Fruit fly (Drosophila melanogaster) whole organism, embryonic: Measurements from ENCODE around the gene Pdhb.

Source experiments
- CG11456 ChIP-seq: fragments of 200-800 bp; sonication (Bioruptor generic); IDR thresholded peaks from 3 replicates; pipeline ENCODE4 v1.3.6; 2022; ENCODE audit warnings: missing biosample characterization, missing genetic modification characterization
- CG11696 ChIP-seq: fragments of 200-800 bp; sonication (Bioruptor generic); IDR thresholded peaks from 2 replicates; pipeline ENCODE4 v1.3.6; 2022; ENCODE audit warnings: missing biosample characterization, missing genetic modification characterization
- CG12219 ChIP-seq: fragments of 200-800 bp; sonication (Bioruptor generic); optimal IDR thresholded peaks from 3 replicates; lab custom pipeline; 2018; ENCODE audit warnings: missing biosample characterization, mild to moderate bottlenecking, missing genetic modification characterization
- CG12769 ChIP-seq: fragments of 200-800 bp; sonication (Bioruptor generic); optimal IDR thresholded peaks from 2 replicates; lab custom pipeline; 2019; ENCODE audit warnings: missing biosample characterization, mild to moderate bottlenecking, missing genetic modification characterization, moderate library complexity
- CG13624 ChIP-seq: fragments of 200-800 bp; sonication (Bioruptor generic); optimal IDR thresholded peaks from 2 replicates; lab custom pipeline; 2016; ENCODE audit warnings: missing biosample characterization, missing genetic modification characterization
- CG14965 ChIP-seq: fragments of 200-800 bp; sonication (Bioruptor generic); optimal IDR thresholded peaks from 2 replicates; lab custom pipeline; 2016; ENCODE audit warnings: missing biosample characterization, missing genetic modification characterization, borderline replicate concordance
- CG2202 ChIP-seq: fragments of 200-800 bp; sonication (Bioruptor generic); optimal IDR thresholded peaks from 2 replicates; lab custom pipeline; 2018; ENCODE audit warnings: missing biosample characterization, mild to moderate bottlenecking, missing genetic modification characterization
- CG2712 ChIP-seq: fragments of 200-800 bp; optimal IDR thresholded peaks from 3 replicates; lab custom pipeline; 2019; ENCODE audit warnings: missing biosample characterization, mild to moderate bottlenecking, missing genetic modification characterization, moderate library complexity
- CG32772 ChIP-seq: fragments of 200-800 bp; sonication (Bioruptor generic); IDR thresholded peaks from 2 replicates; pipeline ENCODE4 v1.3.6; 2022; ENCODE audit warnings: missing biosample characterization, missing genetic modification characterization
- CG3726 ChIP-seq: fragments of 200-800 bp; sonication (Bioruptor generic); IDR thresholded peaks from 3 replicates; pipeline ENCODE4, ENCODE4 v1.3.6; 2022; ENCODE audit warnings: missing biosample characterization, missing genetic modification characterization
- CG3838 ChIP-seq: fragments of 200-800 bp; sonication (Bioruptor generic); optimal IDR thresholded peaks from 3 replicates; lab custom pipeline; 2016; ENCODE audit warnings: missing biosample characterization, missing genetic modification characterization
- CG42726 ChIP-seq: fragments of 200-800 bp; sonication (Bioruptor generic); IDR thresholded peaks from 2 replicates; pipeline ENCODE4 v1.3.6; 2022; ENCODE audit warnings: missing biosample characterization, missing genetic modification characterization; ENCODE audit not compliant: partially characterized antibody
- CG6175 ChIP-seq: fragments of 200-800 bp; sonication (Bioruptor generic); IDR thresholded peaks from 3 replicates; pipeline ENCODE4 v1.3.6; 2022; ENCODE audit warnings: missing biosample characterization, missing genetic modification characterization
- CG6254 ChIP-seq: fragments of 200-800 bp; sonication (Bioruptor generic); optimal IDR thresholded peaks from 3 replicates; lab custom pipeline; 2017; ENCODE audit warnings: mild to moderate bottlenecking, missing biosample characterization, missing genetic modification reagents, missing genetic modification characterization
- CG6765 ChIP-seq: fragments of 200-800 bp; sonication (Bioruptor generic); optimal IDR thresholded peaks from 3 replicates; lab custom pipeline; 2017; ENCODE audit warnings: missing biosample characterization, mild to moderate bottlenecking, missing genetic modification characterization
- CG7963 ChIP-seq: fragments of 200-800 bp; sonication (Bioruptor generic); IDR thresholded peaks from 3 replicates; pipeline ENCODE4 v1.3.6; 2022; ENCODE audit warnings: missing biosample characterization, missing genetic modification characterization; ENCODE audit not compliant: partially characterized antibody
- CG8290 ChIP-seq, 3 experiments: fragments of 200-800 bp; sonication (Bioruptor generic); optimal IDR thresholded peaks; 2 replicates each; lab custom pipeline; 2016 to 2019; ENCODE audit warnings: missing biosample characterization in 3 of 3, missing genetic modification characterization in 3 of 3, mild to moderate bottlenecking in 2 of 3, moderate library complexity in 1 of 3
- CG9609 ChIP-seq: fragments of 200-800 bp; sonication (Bioruptor generic); optimal IDR thresholded peaks from 3 replicates; lab custom pipeline; 2016; ENCODE audit warnings: missing biosample characterization, missing genetic modification characterization
- CG9932 ChIP-seq: fragments of 200-800 bp; sonication (Bioruptor generic); IDR thresholded peaks from 2 replicates; pipeline ENCODE4 v1.3.6; 2022; ENCODE audit warnings: missing biosample characterization, missing genetic modification characterization
- CkIIα-i1 ChIP-seq: fragments of 200-800 bp; sonication (Bioruptor generic); IDR thresholded peaks from 2 replicates; pipeline ENCODE4 v1.3.6; 2022; ENCODE audit warnings: missing biosample characterization, missing genetic modification characterization
- CrebB ChIP-seq: fragments of 200-800 bp; sonication (Bioruptor generic); optimal IDR thresholded peaks from 3 replicates; lab custom pipeline; 2018; ENCODE audit warnings: missing biosample characterization, mild to moderate bottlenecking, missing genetic modification characterization
- D19B ChIP-seq: fragments of 200-800 bp; sonication (Bioruptor generic); optimal IDR thresholded peaks from 2 replicates; lab custom pipeline; 2017; ENCODE audit warnings: missing biosample characterization, mild to moderate bottlenecking, missing genetic modification characterization
- HLH54F ChIP-seq: fragments of 200-800 bp; sonication (Bioruptor generic); optimal IDR thresholded peaks from 3 replicates; lab custom pipeline; 2016; ENCODE audit warnings: missing biosample characterization, missing genetic modification characterization
- Lim3 ChIP-seq: fragments of 200-800 bp; sonication (Bioruptor generic); IDR thresholded peaks from 2 replicates; pipeline ENCODE4 v1.3.6; 2022; ENCODE audit warnings: missing biosample characterization, missing genetic modification characterization
- Myb ChIP-seq: fragments of 200-800 bp; sonication (Bioruptor generic); optimal IDR thresholded peaks from 2 replicates; lab custom pipeline; 2016; ENCODE audit warnings: missing biosample characterization, missing genetic modification characterization
- NFAT ChIP-seq: fragments of 200-800 bp; sonication (Bioruptor generic); IDR thresholded peaks from 2 replicates; pipeline ENCODE4 v1.3.6; 2022; ENCODE audit warnings: missing biosample characterization, missing genetic modification characterization
- Nf-YC ChIP-seq: fragments of 200-800 bp; optimal IDR thresholded peaks from 3 replicates; lab custom pipeline; 2019; ENCODE audit warnings: missing biosample characterization, mild to moderate bottlenecking, missing genetic modification characterization, moderate library complexity
- Spps ChIP-seq: fragments of 200-800 bp; sonication (Bioruptor generic); optimal IDR thresholded peaks from 2 replicates; lab custom pipeline; 2018; ENCODE audit warnings: missing biosample characterization, mild to moderate bottlenecking, missing genetic modification characterization
- Taf1 ChIP-seq: fragments of 200-800 bp; sonication (Bioruptor generic); IDR thresholded peaks from 2 replicates; pipeline ENCODE4 v1.3.6; 2022; ENCODE audit warnings: missing biosample characterization, missing genetic modification characterization
- Trl ChIP-seq, 3 experiments: fragments of >200 bp in 2 of 3; fragments of 200-800 bp in 1 of 3; sonication (Bioruptor generic) in 1 of 3; optimal IDR thresholded peaks; 2 replicates in 1 of 3; 3 replicates in 2 of 3; lab custom pipeline; 2016 to 2017; ENCODE audit warnings: missing biosample characterization in 1 of 3, missing genetic modification characterization in 1 of 3
- Xbp1 ChIP-seq: fragments of 200-800 bp; sonication (Bioruptor generic); optimal IDR thresholded peaks from 3 replicates; lab custom pipeline; 2016; ENCODE audit warnings: missing biosample characterization, mild to moderate bottlenecking, missing genetic modification characterization
- amos ChIP-seq: fragments of 200-800 bp; sonication (Bioruptor generic); IDR thresholded peaks from 2 replicates; pipeline ENCODE4 v1.3.6; 2022; ENCODE audit warnings: missing biosample characterization, missing genetic modification characterization; ENCODE audit not compliant: partially characterized antibody
- bbx ChIP-seq: fragments of 200-800 bp; sonication (Bioruptor generic); IDR thresholded peaks from 2 replicates; pipeline ENCODE4 v1.3.6; 2022; ENCODE audit warnings: missing biosample characterization, missing genetic modification characterization; ENCODE audit not compliant: partially characterized antibody
- br ChIP-seq: fragments of >200 bp; optimal IDR thresholded peaks from 2 replicates; lab custom pipeline; 2017
- chn ChIP-seq: fragments of 200-800 bp; sonication (Bioruptor generic); optimal IDR thresholded peaks from 2 replicates; lab custom pipeline; 2016; ENCODE audit warnings: missing biosample characterization, missing genetic modification characterization
- esg ChIP-seq: fragments of 200-800 bp; sonication (Bioruptor generic); conservative IDR thresholded peaks from 2 replicates; pipeline ENCODE4 v1.3.6; 2022; ENCODE audit warnings: missing biosample characterization, missing genetic modification characterization
- ftz-f1 ChIP-seq: fragments of 200-800 bp; sonication (Bioruptor generic); optimal IDR thresholded peaks from 2 replicates; lab custom pipeline; 2016; ENCODE audit warnings: missing biosample characterization, missing genetic modification characterization
- jigr1 ChIP-seq: fragments of 200-800 bp; sonication (Bioruptor generic); IDR thresholded peaks from 3 replicates; pipeline ENCODE4 v1.3.6; 2022; ENCODE audit warnings: missing biosample characterization, missing genetic modification characterization
- knrl ChIP-seq: fragments of 200-800 bp; sonication (Bioruptor generic); IDR thresholded peaks from 3 replicates; pipeline ENCODE4 v1.3.6; 2022; ENCODE audit warnings: missing biosample characterization, missing genetic modification characterization; ENCODE audit not compliant: partially characterized antibody
- pb ChIP-seq: fragments of 200-800 bp; sonication (Bioruptor generic); optimal IDR thresholded peaks from 3 replicates; lab custom pipeline; 2016; ENCODE audit warnings: missing biosample characterization, missing genetic modification characterization
- peb ChIP-seq: fragments of 200-800 bp; sonication (Bioruptor generic); IDR thresholded peaks from 2 replicates; pipeline ENCODE4 v1.3.6; 2022; ENCODE audit warnings: missing biosample characterization, missing genetic modification characterization
- rib ChIP-seq: fragments of 200-800 bp; sonication (Bioruptor generic); IDR thresholded peaks from 2 replicates; pipeline ENCODE4 v1.3.6; 2022; ENCODE audit warnings: missing biosample characterization, missing genetic modification characterization
- run ChIP-seq: fragments of 200-800 bp; sonication (Bioruptor generic); optimal IDR thresholded peaks from 3 replicates; lab custom pipeline; 2018; ENCODE audit warnings: missing biosample characterization, mild to moderate bottlenecking, missing genetic modification characterization
- slbo ChIP-seq: fragments of 200-800 bp; sonication (Bioruptor generic); IDR thresholded peaks from 2 replicates; pipeline ENCODE4 v1.3.6; 2022; ENCODE audit warnings: missing biosample characterization, missing genetic modification characterization
- sna ChIP-seq: fragments of 200-800 bp; sonication (Bioruptor generic); IDR thresholded peaks from 2 replicates; pipeline ENCODE4 v1.3.6; 2022; ENCODE audit warnings: missing biosample characterization, missing genetic modification characterization; ENCODE audit not compliant: partially characterized antibody
- so ChIP-seq: fragments of 200-800 bp; sonication (Bioruptor generic); IDR thresholded peaks from 3 replicates; pipeline ENCODE4 v1.3.6; 2022; ENCODE audit warnings: missing biosample characterization, missing genetic modification characterization
- stc ChIP-seq: fragments of 200-800 bp; sonication (Bioruptor generic); IDR thresholded peaks from 2 replicates; pipeline ENCODE4 v1.3.6; 2022; ENCODE audit warnings: missing biosample characterization, missing genetic modification characterization
- toy ChIP-seq: fragments of 200-800 bp; sonication (Bioruptor generic); IDR thresholded peaks from 2 replicates; pipeline ENCODE4 v1.3.6; 2022; ENCODE audit warnings: missing biosample characterization, missing genetic modification characterization
- zfh2 ChIP-seq: fragments of 200-800 bp; sonication (Bioruptor generic); optimal IDR thresholded peaks from 2 replicates; lab custom pipeline; 2016; ENCODE audit warnings: missing biosample characterization, missing genetic modification characterization

Pdhb gene

DNA sequence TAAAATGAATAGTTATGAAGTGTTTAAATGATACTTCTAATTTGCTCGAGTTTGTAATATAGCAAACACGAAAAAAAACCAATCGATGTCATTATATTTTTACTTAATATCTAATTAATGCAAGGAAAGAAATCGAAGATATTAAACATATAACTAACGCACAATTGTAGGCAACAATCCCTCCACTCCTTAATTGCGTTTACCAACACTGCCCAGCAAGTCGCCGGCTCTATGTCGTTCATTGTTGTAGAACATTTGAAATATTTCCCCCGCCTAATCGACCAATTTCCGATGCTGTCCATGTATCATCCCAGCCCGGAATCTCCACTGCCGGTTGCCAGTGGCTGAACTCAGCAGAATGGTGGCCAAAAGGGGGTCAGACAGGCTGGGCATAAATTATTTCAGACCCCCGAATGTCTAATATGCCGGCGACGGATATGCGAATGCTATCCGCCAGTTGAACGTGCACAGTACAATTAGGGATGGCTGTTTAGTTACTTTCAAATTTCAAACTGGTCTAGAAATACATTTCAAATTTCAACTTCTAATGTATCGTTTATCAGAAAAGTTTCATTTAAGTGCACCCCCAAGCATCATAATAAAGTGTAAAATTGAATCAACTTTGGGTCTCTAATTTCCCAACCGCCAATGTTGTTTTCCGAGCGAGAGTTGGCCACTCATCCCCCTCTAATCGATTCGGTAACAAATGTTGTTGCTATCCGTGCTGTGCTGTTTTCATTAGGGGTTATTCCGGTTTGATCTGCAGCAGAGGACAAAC, 44.3 kb upstream of the Pdhb start (continued):
- TF ChIP-seq CG8290 (GFP tag; optimal IDR thresholded peaks at IDR 0.05; lab: Kevin White, UChicago) (no peak), CG8290 (tag; optimal IDR thresholded peaks at IDR 0.05; lab: Kevin White, UChicago) (peak in 1 of 2 experiments; percentile 75), CG6765 (GFP tag; lab: Kevin White, UChicago) (no peak), so (GFP tag; lab: Robert Waterston, UW) (peak; percentile 50; the same call in 1 of the 3 replicates), Taf1 (GFP tag; lab: Robert Waterston, UW) (0 out of 2 replicates have a peak, but pooled peaks have one; percentile 15), knrl (GFP tag; lab: Robert Waterston, UW) (no peak), amos (GFP tag; lab: Robert Waterston, UW) (no peak), Myb (GFP tag; lab: Kevin White, UChicago) (peak; percentile 29), CG11456 (GFP tag; lab: Robert Waterston, UW) (no peak), toy (no peak), D19B (GFP tag; lab: Kevin White, UChicago) (no peak), CG6175 (GFP tag; lab: Robert Waterston, UW) (no peak), CG7963 (GFP tag; lab: Robert Waterston, UW) (no peak), CrebB (tag; lab: Kevin White, UChicago) (peak; percentile 45), NFAT (GFP tag; lab: Robert Waterston, UW) (no peak), CG9609 (no peak), bbx (GFP tag; lab: Robert Waterston, UW) (no peak), CG12769 (tag; lab: Kevin White, UChicago) (peak; percentile 80), CG42726 (GFP tag; lab: Robert Waterston, UW) (no peak), CG32772 (peak; percentile 43), CG2712 (tag; lab: Kevin White, UChicago) (peak; percentile 42), chn (GFP tag; lab: Kevin White, UChicago) (peak; percentile 22), Xbp1 (peak; percentile 7), CG9932 (GFP tag; lab: Robert Waterston, UW) (0 out of 2 replicates have a peak, but pooled peaks have one; percentile 18), run (no peak), CG2202 (no peak), peb (GFP tag; lab: Robert Waterston, UW) (no peak), stc (GFP tag; lab: Robert Waterston, UW) (peak; percentile 60; the same call in 1 of the 2 replicates), CG3726 (GFP tag; lab: Robert Waterston, UW) (no peak), CG12219 (GFP tag; lab: Kevin White, UChicago) (peak; percentile 29), CG13624 (GFP tag; lab: Kevin White, UChicago) (peak; percentile 11), CkIIα-i1 (GFP tag; lab: Robert Waterston, UW) (no peak), rib (GFP tag; lab: Robert Waterston, UW) (no peak), CG6254 (GFP tag; lab: Kevin White, UChicago) (no peak), ftz-f1 (no peak), Trl (optimal IDR thresholded peaks at IDR 0.05; lab: Kevin White, UChicago) (no peak), Trl (GFP tag; optimal IDR thresholded peaks at IDR 0.05; lab: Kevin White, UChicago) (no peak), CG11696 (GFP tag; lab: Robert Waterston, UW) (peak; percentile 92), CG14965 (GFP tag; lab: Kevin White, UChicago) (no peak), sna (no peak), slbo (GFP tag; lab: Robert Waterston, UW) (peak; percentile 66), pb (peak; percentile 40), CG3838 (GFP tag; lab: Kevin White, UChicago) (no peak), jigr1 (no peak), Nf-YC (tag; lab: Kevin White, UChicago) (no peak), zfh2 (GFP tag; lab: Kevin White, UChicago) (peak; percentile 44), esg (GFP tag; lab: Robert Waterston, UW) (peak; percentile 40), Lim3 (GFP tag; lab: Robert Waterston, UW) (no peak), HLH54F (GFP tag; lab: Kevin White, UChicago) (no peak), br (lab: Kevin White, UChicago) (no peak), Spps (tag; lab: Kevin White, UChicago) (no peak)
